ENCODE assay signal across 2 worm cellular contexts in the genomic region with DNA sequence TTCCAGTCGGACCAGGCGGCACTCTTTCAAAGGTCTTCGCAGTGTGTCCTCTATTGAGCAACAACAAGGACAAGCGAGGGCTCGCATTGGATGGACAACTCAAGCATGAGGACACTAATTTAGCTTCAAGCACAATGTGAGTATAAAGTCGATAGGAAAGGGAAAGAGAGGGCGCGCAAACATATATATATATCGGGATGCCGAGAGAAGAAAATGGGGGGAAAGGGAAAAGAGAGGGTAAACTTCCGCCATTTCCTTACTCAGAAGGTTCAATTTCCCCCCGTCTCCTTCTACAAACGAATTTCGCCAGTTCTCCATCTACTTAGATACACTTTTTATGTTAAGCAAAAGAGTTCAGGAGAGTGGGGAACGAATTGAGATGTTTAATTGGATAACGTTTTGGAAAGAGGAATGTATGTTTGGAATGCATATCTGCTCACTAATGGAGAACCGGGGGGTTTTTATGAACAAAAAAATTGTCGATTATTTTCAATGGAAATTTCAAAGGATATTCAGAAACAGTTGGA.
TF ChIP-seq lines count a peak whose summit lies in the region.

No protein-coding gene starts in this region.

TF ChIP-seq in whole organism, L1 larva, 84 proteins besides CTCF, POLR2A, EP300 and RAD21 (continued from another document):
- no peak for TF ChIP-seq hlh-17 (GFP tag; optimal IDR thresholded peaks at IDR 0.05; lab: Kevin White, UChicago; ENCODE audit: borderline replicate concordance)
- no peak for TF ChIP-seq efl-1 (optimal IDR thresholded peaks at IDR 0.05; lab: Kevin White, UChicago)
- no peak for TF ChIP-seq efl-1 (GFP tag; optimal IDR thresholded peaks at IDR 0.05 in 1 of 2; lab: Kevin White, UChicago)
- TF ChIP-seq nhr-19 (GFP tag; conservative IDR thresholded peaks at IDR 0.05; lab: Robert Waterston, UW): no peak
- TF ChIP-seq alr-1 (tag; optimal IDR thresholded peaks at IDR 0.05; lab: Kevin White, UChicago; ENCODE audit: borderline replicate concordance): no peak
- no peak for TF ChIP-seq ces-1 (GFP tag; optimal IDR thresholded peaks at IDR 0.05; lab: Kevin White, UChicago)
- peak; percentile 78 for TF ChIP-seq lin-14 (GFP tag; optimal IDR thresholded peaks at IDR 0.05; lab: Kevin White, UChicago)
- TF ChIP-seq ceh-63 (GFP tag; optimal IDR thresholded peaks at IDR 0.05; lab: Kevin White, UChicago): no peak
- no peak for TF ChIP-seq ceh-90 (tag; optimal IDR thresholded peaks at IDR 0.05; lab: Kevin White, UChicago)
- no peak for TF ChIP-seq nhr-84 (tag; optimal IDR thresholded peaks at IDR 0.05; lab: Kevin White, UChicago)
- no peak for TF ChIP-seq lir-3 (tag; optimal IDR thresholded peaks at IDR 0.05; lab: Kevin White, UChicago; ENCODE audit: poor library complexity)
- TF ChIP-seq nhr-28 (tag; optimal IDR thresholded peaks at IDR 0.05; lab: Kevin White, UChicago): no peak
- TF ChIP-seq grh-1 (GFP tag; IDR thresholded peaks at IDR 0.05; lab: Robert Waterston, UW): no peak
- no peak for TF ChIP-seq sox-4 (tag; optimal IDR thresholded peaks at IDR 0.05; lab: Kevin White, UChicago)
- peak; percentile 26 for TF ChIP-seq nhr-71 (tag; optimal IDR thresholded peaks at IDR 0.05; lab: Kevin White, UChicago)
- TF ChIP-seq fkh-10 (GFP tag; optimal IDR thresholded peaks at IDR 0.05; lab: Kevin White, UChicago): no peak
- TF ChIP-seq ceh-82 (tag; optimal IDR thresholded peaks at IDR 0.05; lab: Kevin White, UChicago): peak in 1 of 3 experiments; percentile 16
- no peak for TF ChIP-seq unc-30 (tag; optimal IDR thresholded peaks at IDR 0.05; lab: Kevin White, UChicago)
- TF ChIP-seq dsc-1 (tag; optimal IDR thresholded peaks at IDR 0.05; lab: Kevin White, UChicago): no peak
- TF ChIP-seq dpl-1 (GFP tag; optimal IDR thresholded peaks at IDR 0.05; lab: Kevin White, UChicago): no peak
- TF ChIP-seq fkh-8 (tag; optimal IDR thresholded peaks at IDR 0.05; lab: Kevin White, UChicago): no peak
- TF ChIP-seq nhr-76 (tag; optimal IDR thresholded peaks at IDR 0.05; lab: Kevin White, UChicago): no peak
- no peak for TF ChIP-seq nhr-77 (tag; optimal IDR thresholded peaks at IDR 0.05; lab: Kevin White, UChicago)
- no peak for TF ChIP-seq efl-3 (GFP tag; optimal IDR thresholded peaks at IDR 0.05; lab: Kevin White, UChicago)
- no peak for TF ChIP-seq blmp-1 (tag; optimal IDR thresholded peaks at IDR 0.05; lab: Kevin White, UChicago)
- TF ChIP-seq pag-3 (tag; optimal IDR thresholded peaks at IDR 0.05; lab: Kevin White, UChicago; ENCODE audit: borderline replicate concordance, insufficient read depth): no peak
- no peak for TF ChIP-seq zag-1 (tag; optimal IDR thresholded peaks at IDR 0.05; lab: Kevin White, UChicago)
- no peak for TF ChIP-seq fos-1 (tag; optimal IDR thresholded peaks at IDR 0.05; lab: Kevin White, UChicago)
- TF ChIP-seq ets-5 (GFP tag; IDR thresholded peaks at IDR 0.05; lab: Robert Waterston, UW): no peak
- TF ChIP-seq tbx-2 (tag; optimal IDR thresholded peaks at IDR 0.05; lab: Kevin White, UChicago): peak; percentile 2
- TF ChIP-seq nhr-237 (tag; optimal IDR thresholded peaks at IDR 0.05; lab: Kevin White, UChicago): no peak
- TF ChIP-seq fkh-4 (tag; optimal IDR thresholded peaks at IDR 0.05; lab: Kevin White, UChicago; ENCODE audit: borderline replicate concordance): no peak
- no peak for TF ChIP-seq hlh-4 (tag; optimal IDR thresholded peaks at IDR 0.05; lab: Kevin White, UChicago)
- TF ChIP-seq ama-1 (optimal IDR thresholded peaks at IDR 0.05; lab: Kevin White, UChicago): no peak
- TF ChIP-seq snu-23 (GFP tag; optimal IDR thresholded peaks at IDR 0.05; lab: Kevin White, UChicago): no peak
- TF ChIP-seq C16A3.4 (tag; optimal IDR thresholded peaks at IDR 0.05; lab: Kevin White, UChicago): no peak
- no peak for TF ChIP-seq snpc-4 (tag; optimal IDR thresholded peaks at IDR 0.05; lab: Kevin White, UChicago)
- TF ChIP-seq sup-37 (GFP tag; optimal IDR thresholded peaks at IDR 0.05; lab: Kevin White, UChicago): no peak
- TF ChIP-seq C34B4.2 (tag; optimal IDR thresholded peaks at IDR 0.05; lab: Kevin White, UChicago): no peak
- TF ChIP-seq lin-13 (GFP tag; optimal IDR thresholded peaks at IDR 0.05; lab: Kevin White, UChicago): no peak
- no peak for TF ChIP-seq elt-2 (tag; optimal IDR thresholded peaks at IDR 0.05; lab: Kevin White, UChicago)
- TF ChIP-seq sptf-1 (tag; optimal IDR thresholded peaks at IDR 0.05; lab: Kevin White, UChicago): no peak
- TF ChIP-seq mep-1 (tag; optimal IDR thresholded peaks at IDR 0.05; lab: Kevin White, UChicago): no peak
- peak; percentile 19 for TF ChIP-seq nhr-47 (tag; optimal IDR thresholded peaks at IDR 0.05; lab: Kevin White, UChicago)
- TF ChIP-seq unc-98 (GFP tag; IDR thresholded peaks at IDR 0.05; lab: Robert Waterston, UW): no peak
- no peak for TF ChIP-seq lsy-2 (tag; optimal IDR thresholded peaks at IDR 0.05; lab: Kevin White, UChicago)
- TF ChIP-seq skn-1 (tag; optimal IDR thresholded peaks at IDR 0.05; lab: Kevin White, UChicago): no peak
- no peak for TF ChIP-seq unc-130 (tag; optimal IDR thresholded peaks at IDR 0.05; lab: Kevin White, UChicago)
- no peak for TF ChIP-seq unc-62 (GFP tag; optimal IDR thresholded peaks at IDR 0.05; lab: Kevin White, UChicago)

TF ChIP-seq in whole organism, L2 larva, 48 proteins besides CTCF, POLR2A, EP300 and RAD21 (continued from another document):
- TF ChIP-seq aly-2 (tag; optimal IDR thresholded peaks at IDR 0.05; lab: Kevin White, UChicago): no peak
- no peak for TF ChIP-seq egl-27 (tag; optimal IDR thresholded peaks at IDR 0.05; lab: Kevin White, UChicago)
